Worm (Caenorhabditis elegans) whole organism, young adult: ENCODE results near the gene F41E6.12.

ENCODE experiments used
- aptf-3 ChIP-seq: fragments of 200-800 bp; sonication (Bioruptor generic); IDR thresholded peaks from 2 replicates; pipeline ENCODE4 v1.3.6; 2022; ENCODE audit warnings: missing genetic modification characterization, missing compliant biosample characterization
- ceh-40 ChIP-seq: fragments of 200-800 bp; sonication (Bioruptor generic); IDR thresholded peaks from 2 replicates; pipeline ENCODE4 v1.3.6; 2022; ENCODE audit warnings: missing genetic modification characterization, missing compliant biosample characterization
- pbrm-1 ChIP-seq: fragments of 200-800 bp; sonication (Bioruptor generic); IDR thresholded peaks from 2 replicates; pipeline ENCODE4 v1.3.6; 2022; ENCODE audit warnings: missing genetic modification reagents, missing genetic modification characterization, missing compliant biosample characterization
- sdz-38 ChIP-seq: sonication (generic microtip); optimal IDR thresholded peaks from 2 replicates; lab custom pipeline; 2016; ENCODE audit warnings: missing genotype, missing genetic modification characterization, missing compliant biosample characterization

DNA sequence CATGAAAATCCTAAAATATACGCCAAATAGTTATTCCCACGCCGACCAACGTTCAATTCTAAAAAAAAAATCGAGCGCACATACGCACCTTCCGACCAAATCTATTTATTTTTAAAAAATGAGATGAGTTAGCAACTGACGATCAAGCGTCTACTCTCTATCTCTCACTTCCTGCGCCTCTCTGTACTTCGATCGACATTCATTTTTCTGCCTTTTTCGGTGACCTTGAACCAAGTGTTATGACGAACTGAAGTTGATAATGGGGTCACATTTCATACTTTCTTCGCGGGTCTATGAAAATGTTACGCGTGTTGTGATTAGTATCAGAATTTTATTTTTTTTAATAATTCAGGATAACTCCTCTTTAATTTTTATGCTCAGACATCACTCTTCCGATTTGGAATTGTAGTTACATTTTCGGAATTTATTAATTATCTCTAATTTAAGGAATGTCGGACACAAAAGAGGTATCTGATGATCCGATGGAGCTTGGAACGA is 21.5 kb downstream of the F41E6.12 start, which contains the start of gene smk-1:
- no peak for TF ChIP-seq aptf-3
- TF ChIP-seq pbrm-1 (GFP tag; lab: Robert Waterston, UW): no peak
- no peak for TF ChIP-seq sdz-38 (tag; lab: Kevin White, UChicago)
- TF ChIP-seq ceh-40 (GFP tag; lab: Robert Waterston, UW): no peak
